Worm (Caenorhabditis elegans) whole organism, L3 larva: ENCODE results near the gene F42G2.7.

Experiments used
- ZK546.5 ChIP-seq: sonication (generic microtip); optimal IDR thresholded peaks from 2 replicates; lab custom pipeline; 2017; ENCODE audit warnings: missing biosample characterization, missing genetic modification characterization
- ama-1 ChIP-seq: fragments of 150-350 bp; optimal IDR thresholded peaks from 2 replicates; lab custom pipeline; 2018
- ceh-82 ChIP-seq: fragments of 150-350 bp; optimal IDR thresholded peaks from 2 replicates; lab custom pipeline; 2014; ENCODE audit warnings: missing biosample characterization, missing genetic modification characterization
- ceh-9 ChIP-seq: sonication (generic microtip); optimal IDR thresholded peaks from 2 replicates; lab custom pipeline; 2018; ENCODE audit warnings: missing biosample characterization, missing genetic modification characterization
- daf-12 ChIP-seq: fragments of 150-350 bp; optimal IDR thresholded peaks from 2 replicates; lab custom pipeline; 2014; ENCODE audit warnings: missing biosample characterization, missing genetic modification reagents, missing genetic modification characterization
- egl-27 ChIP-seq: sonication (generic microtip); optimal IDR thresholded peaks from 4 replicates; lab custom pipeline; 2017; ENCODE audit warnings: missing biosample characterization, missing genetic modification reagents, missing genetic modification characterization
- egl-5 ChIP-seq: fragments of 150-350 bp; optimal IDR thresholded peaks from 2 replicates; lab custom pipeline; 2017; ENCODE audit warnings: missing biosample characterization, missing genetic modification reagents, missing genetic modification characterization, inconsistent platforms
- eor-1 ChIP-seq, 2 experiments: fragments of 150-350 bp; optimal IDR thresholded peaks; 2 replicates each; lab custom pipeline; 2014 to 2018; ENCODE audit warnings: missing biosample characterization in 2 of 2, missing genetic modification characterization in 2 of 2
- fkh-10 ChIP-seq: sonication (generic microtip); optimal IDR thresholded peaks from 2 replicates; lab custom pipeline; 2017; ENCODE audit warnings: missing biosample characterization, missing genetic modification reagents, missing genetic modification characterization
- fkh-2 ChIP-seq: fragments of 150-350 bp; optimal IDR thresholded peaks from 2 replicates; lab custom pipeline; 2014; ENCODE audit warnings: missing biosample characterization, missing genetic modification reagents, missing genetic modification characterization
- fos-1 ChIP-seq: fragments of 150-350 bp; optimal IDR thresholded peaks from 2 replicates; lab custom pipeline; 2014; ENCODE audit warnings: missing biosample characterization, missing genetic modification characterization
- hmg-11 ChIP-seq: sonication (generic microtip); optimal IDR thresholded peaks from 2 replicates; lab custom pipeline; 2016; ENCODE audit warnings: missing genetic modification characterization, missing compliant biosample characterization
- jun-1 ChIP-seq: fragments of 150-350 bp; optimal IDR thresholded peaks from 2 replicates; lab custom pipeline; 2014; ENCODE audit warnings: missing biosample characterization, missing genetic modification reagents, missing genetic modification characterization
- lin-15B ChIP-seq: fragments of 150-350 bp; optimal IDR thresholded peaks from 2 replicates; lab custom pipeline; 2014; ENCODE audit warnings: missing biosample characterization, missing genetic modification characterization
- lin-39 ChIP-seq: fragments of 150-350 bp; optimal IDR thresholded peaks from 2 replicates; lab custom pipeline; 2018; ENCODE audit warnings: missing biosample characterization, missing genetic modification reagents, missing genetic modification characterization
- lsy-12 ChIP-seq: sonication (generic microtip); optimal IDR thresholded peaks from 2 replicates; lab custom pipeline; 2016; ENCODE audit warnings: mild to moderate bottlenecking, missing genetic modification characterization, missing compliant biosample characterization
- mml-1 ChIP-seq: fragments of 150-350 bp; sonication (generic microtip); optimal IDR thresholded peaks from 3 replicates; lab custom pipeline; 2014; ENCODE audit warnings: missing biosample characterization, missing genetic modification characterization
- nfya-1 ChIP-seq: sonication (generic microtip); optimal IDR thresholded peaks from 2 replicates; lab custom pipeline; 2017; ENCODE audit warnings: missing genetic modification characterization, mild to moderate bottlenecking, missing compliant biosample characterization, antibody characterized with exemption, moderate library complexity; ENCODE audit not compliant: insufficient read depth
- nhr-12 ChIP-seq: fragments of 150-350 bp; optimal IDR thresholded peaks from 2 replicates; lab custom pipeline; 2014; ENCODE audit warnings: missing biosample characterization, missing genetic modification characterization
- nhr-23 ChIP-seq: fragments of 150-350 bp; optimal IDR thresholded peaks from 2 replicates; lab custom pipeline; 2014; ENCODE audit warnings: missing biosample characterization, missing genetic modification reagents, missing genetic modification characterization
- nhr-237 ChIP-seq: fragments of 150-350 bp; optimal IDR thresholded peaks from 2 replicates; lab custom pipeline; 2014; ENCODE audit warnings: missing biosample characterization, missing genetic modification characterization
- nhr-28 ChIP-seq: fragments of 150-350 bp; optimal IDR thresholded peaks from 2 replicates; lab custom pipeline; 2014; ENCODE audit warnings: missing biosample characterization, missing genetic modification characterization
- nhr-43 ChIP-seq: sonication (generic microtip); optimal IDR thresholded peaks from 2 replicates; lab custom pipeline; 2016; ENCODE audit warnings: mild to moderate bottlenecking, missing genetic modification characterization, missing compliant biosample characterization; ENCODE audit not compliant: poor library complexity, severe bottlenecking
- nhr-76 ChIP-seq: fragments of 150-350 bp; sonication (generic microtip); optimal IDR thresholded peaks from 5 replicates; lab custom pipeline; 2014; ENCODE audit warnings: missing biosample characterization, missing genetic modification characterization
- nhr-77 ChIP-seq: fragments of 150-350 bp; optimal IDR thresholded peaks from 2 replicates; lab custom pipeline; 2014; ENCODE audit warnings: missing biosample characterization, missing genetic modification characterization
- pqm-1 ChIP-seq: fragments of 150-350 bp; optimal IDR thresholded peaks from 2 replicates; lab custom pipeline; 2017; ENCODE audit warnings: missing biosample characterization, missing genetic modification characterization, inconsistent platforms
- sea-2 ChIP-seq: fragments of 150-350 bp; sonication (generic microtip); optimal IDR thresholded peaks from 4 replicates; lab custom pipeline; 2014; ENCODE audit warnings: missing biosample characterization, missing genetic modification reagents, missing genetic modification characterization
- skn-1 ChIP-seq: fragments of 150-350 bp; optimal IDR thresholded peaks from 2 replicates; lab custom pipeline; 2014; ENCODE audit warnings: missing biosample characterization, missing genetic modification characterization
- snpc-4 ChIP-seq: fragments of 150-350 bp; optimal IDR thresholded peaks from 2 replicates; lab custom pipeline; 2014; ENCODE audit warnings: missing biosample characterization, missing genetic modification characterization
- tbx-2 ChIP-seq: sonication (generic microtip); optimal IDR thresholded peaks from 2 replicates; lab custom pipeline; 2016; ENCODE audit warnings: mild to moderate bottlenecking, missing genetic modification characterization, missing compliant biosample characterization
- unc-62 ChIP-seq: fragments of 150-350 bp; sonication (generic microtip); optimal IDR thresholded peaks from 4 replicates; lab custom pipeline; 2014; ENCODE audit warnings: missing biosample characterization, missing genetic modification reagents, missing genetic modification characterization
- ztf-4 ChIP-seq: fragments of 150-350 bp; optimal IDR thresholded peaks from 2 replicates; lab custom pipeline; 2014; ENCODE audit warnings: missing biosample characterization, missing genetic modification characterization

The F42G2.7 gene

DNA sequence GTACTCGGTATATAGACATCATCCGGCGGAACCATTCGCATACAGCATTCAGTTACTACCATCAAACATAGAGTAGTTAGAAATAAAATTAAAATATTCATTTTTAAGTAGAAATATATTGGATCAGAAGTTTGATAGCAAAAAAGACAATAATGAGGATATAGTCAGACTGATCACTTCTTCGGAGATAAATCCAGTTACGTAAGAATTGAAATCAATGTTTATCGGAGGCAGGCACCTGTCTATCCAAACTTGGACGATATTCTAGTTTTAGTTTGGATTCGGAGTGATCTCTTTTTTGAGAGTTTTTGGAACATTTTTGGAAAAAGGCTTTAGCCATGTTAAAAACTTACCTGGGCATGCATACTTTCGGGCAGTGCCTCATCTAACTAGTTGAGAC is 34.6 kb upstream of the F42G2.7 start, which contains the start of gene F16G10.8:
Gene F16G10.8, minus strand, starts transcription at position 101 of the 400 bp plus-strand sequence.
- TF ChIP-seq nhr-77 (tag; lab: Kevin White, UChicago): no peak
- TF ChIP-seq ztf-4 (tag; lab: Kevin White, UChicago): no peak
- TF ChIP-seq lin-15B: no peak
- TF ChIP-seq eor-1 (tag; optimal IDR thresholded peaks at IDR 0.05; lab: Kevin White, UChicago): no peak
- TF ChIP-seq ceh-82 (tag; lab: Kevin White, UChicago): no peak
- no peak for TF ChIP-seq skn-1
- no peak for TF ChIP-seq fkh-2 (tag; lab: Kevin White, UChicago)
- no peak for TF ChIP-seq egl-27 (tag; lab: Kevin White, UChicago)
- no peak for TF ChIP-seq nhr-23 (tag; lab: Kevin White, UChicago)
- TF ChIP-seq, all 47 proteins: peak for 0

DNA sequence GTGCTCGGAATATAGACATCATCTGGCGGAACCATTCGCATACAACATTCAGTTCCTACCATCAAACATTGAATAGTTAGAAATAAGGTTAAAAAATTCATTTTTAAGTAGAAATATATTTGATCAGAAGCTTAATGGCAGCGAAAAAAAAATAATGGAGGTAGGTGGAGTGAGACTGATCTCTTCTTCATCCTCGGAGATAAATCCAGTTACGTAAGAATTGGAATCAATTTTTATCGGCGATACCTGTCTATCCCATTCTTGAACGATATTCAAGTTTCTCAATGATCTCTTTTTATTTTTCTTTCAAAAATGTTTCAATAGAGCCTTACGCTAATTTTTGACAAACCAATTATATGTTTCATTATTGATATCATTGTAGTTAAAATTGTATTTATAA is 32.5 kb upstream of the F42G2.7 start, which contains the start of gene F16G10.9:
Gene F16G10.9, minus strand, starts transcription at position 101 of the 400 bp plus-strand sequence.
- TF ChIP-seq egl-5 (tag; lab: Kevin White, UChicago): no peak
- no peak for TF ChIP-seq nhr-12 (tag; lab: Kevin White, UChicago)
- no peak for TF ChIP-seq unc-62 (GFP tag; lab: Kevin White, UChicago)
- TF ChIP-seq nhr-77 (tag; lab: Kevin White, UChicago): no peak
- TF ChIP-seq fkh-10 (GFP tag; lab: Kevin White, UChicago): no peak
- no peak for TF ChIP-seq jun-1 (tag; lab: Kevin White, UChicago)
- TF ChIP-seq eor-1 (tag; optimal IDR thresholded peaks at IDR 0.05; lab: Kevin White, UChicago): no peak
- no peak for TF ChIP-seq nhr-28 (tag; lab: Kevin White, UChicago)
- no peak for TF ChIP-seq ztf-4 (tag; lab: Kevin White, UChicago)
- no peak for TF ChIP-seq ceh-82 (tag; lab: Kevin White, UChicago)
- TF ChIP-seq daf-12 (tag; lab: Kevin White, UChicago): no peak
- no peak for TF ChIP-seq fkh-2 (tag; lab: Kevin White, UChicago)
- no peak for TF ChIP-seq pqm-1

DNA sequence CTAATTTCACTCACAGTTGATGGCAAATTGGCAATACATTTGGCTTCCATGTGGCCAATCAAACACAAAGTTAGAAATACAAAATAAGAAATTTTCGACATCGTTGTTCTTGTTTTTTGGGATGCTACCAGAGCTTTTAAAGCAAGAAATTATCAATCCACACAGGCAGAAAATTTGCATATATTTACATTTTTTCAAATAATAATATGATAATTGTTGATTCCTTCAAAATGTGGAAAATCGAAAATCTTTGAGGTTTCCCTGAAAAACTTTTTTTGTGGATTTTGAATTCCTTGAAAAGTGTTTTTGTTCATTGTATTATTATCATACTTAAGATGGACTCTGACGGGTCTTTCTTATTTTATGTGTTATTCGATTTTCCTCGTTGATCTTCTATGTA is 27.1 kb upstream of the F42G2.7 start, which contains the start of gene F16G10.10:
Gene F16G10.10, minus strand, starts transcription at position 101 of the 400 bp plus-strand sequence.
- TF ChIP-seq tbx-2: no peak
- no peak for TF ChIP-seq sea-2
- TF ChIP-seq ZK546.5 (tag; lab: Kevin White, UChicago): no peak
- no peak for TF ChIP-seq egl-5 (tag; lab: Kevin White, UChicago)
- no peak for TF ChIP-seq nhr-12 (tag; lab: Kevin White, UChicago)
- TF ChIP-seq hmg-11 (tag; lab: Kevin White, UChicago): no peak
- no peak for TF ChIP-seq eor-1 (tag; optimal IDR thresholded peaks at IDR 0.05; lab: Kevin White, UChicago)
- TF ChIP-seq ama-1: no peak
- no peak for TF ChIP-seq lsy-12 (tag; lab: Kevin White, UChicago)
- no peak for TF ChIP-seq lin-15B
- no peak for TF ChIP-seq skn-1
- no peak for TF ChIP-seq nhr-43 (tag; lab: Kevin White, UChicago)

DNA sequence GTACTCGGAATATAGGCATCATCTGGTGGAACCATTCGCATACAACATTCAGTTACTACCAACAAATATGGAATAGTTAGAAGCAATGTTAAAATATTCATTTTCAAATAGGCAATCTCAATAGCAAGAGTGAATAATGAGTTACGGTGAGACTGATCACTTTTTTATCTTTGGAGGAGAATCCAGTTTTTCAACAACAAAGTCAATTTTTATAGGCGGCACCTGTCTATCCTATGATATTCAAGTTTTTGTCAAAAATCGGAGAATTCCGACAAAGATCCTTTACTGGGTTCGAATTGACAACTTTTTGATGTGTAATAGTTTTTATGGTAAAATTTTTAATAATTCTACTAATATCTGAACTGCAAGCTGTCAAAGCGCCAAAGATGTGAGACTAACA is 24.1 kb upstream of the F42G2.7 start, which contains the start of gene F16G10.11:
Gene F16G10.11, minus strand, starts transcription at position 101 of the 400 bp plus-strand sequence.
- TF ChIP-seq nhr-23 (tag; lab: Kevin White, UChicago) (no peak), mml-1 (tag; lab: Kevin White, UChicago) (no peak), lin-15B (no peak)

DNA sequence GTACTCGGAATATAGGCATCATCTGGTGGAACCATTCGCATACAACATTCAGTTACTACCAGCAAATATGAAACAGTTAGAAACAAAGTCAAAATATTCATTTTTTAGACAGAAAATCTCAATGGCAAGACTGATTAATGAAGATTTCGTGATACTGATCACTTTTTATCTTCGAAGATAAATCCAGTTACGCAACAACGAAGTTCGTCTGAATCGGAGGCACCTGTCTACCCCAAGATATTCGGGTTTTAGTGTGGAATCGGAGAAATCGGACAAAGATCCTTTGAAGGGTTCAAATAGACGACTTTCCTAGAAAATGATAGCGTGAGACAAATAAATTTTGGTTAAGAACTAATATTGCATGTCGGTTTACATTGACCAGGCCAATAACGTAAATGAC is 22.1 kb upstream of the F42G2.7 start, which contains the start of gene F16G10.13:
Gene F16G10.13, minus strand, starts transcription at position 101 of the 400 bp plus-strand sequence.
- TF ChIP-seq nhr-76 (tag; lab: Kevin White, UChicago) (no peak), unc-62 (GFP tag; lab: Kevin White, UChicago) (no peak), fos-1 (no peak), ZK546.5 (tag; lab: Kevin White, UChicago) (no peak), nhr-43 (tag; lab: Kevin White, UChicago) (no peak), ceh-9 (tag; lab: Kevin White, UChicago) (no peak), nhr-237 (tag; lab: Kevin White, UChicago) (no peak), tbx-2 (no peak), daf-12 (tag; lab: Kevin White, UChicago) (no peak), lsy-12 (tag; lab: Kevin White, UChicago) (no peak), snpc-4 (tag; lab: Kevin White, UChicago) (no peak), fkh-10 (GFP tag; lab: Kevin White, UChicago) (no peak), nfya-1 (tag; lab: Kevin White, UChicago) (no peak), ztf-4 (tag; lab: Kevin White, UChicago) (no peak), lin-39 (tag; lab: Kevin White, UChicago) (no peak), eor-1 (tag; optimal IDR thresholded peaks at IDR 0.05; lab: Kevin White, UChicago) (no peak)
- TF ChIP-seq, all 47 proteins: peak for 0
